Worm (Caenorhabditis elegans) whole organism, L3 larva: ENCODE results near the gene C18G1.7.

ENCODE experiments used
- ZK546.5 ChIP-seq: sonication (generic microtip); optimal IDR thresholded peaks from 2 replicates; lab custom pipeline; 2017; ENCODE audit warnings: missing biosample characterization, missing genetic modification characterization
- ama-1 ChIP-seq: fragments of 150-350 bp; optimal IDR thresholded peaks from 2 replicates; lab custom pipeline; 2018
- daf-12 ChIP-seq: fragments of 150-350 bp; optimal IDR thresholded peaks from 2 replicates; lab custom pipeline; 2014; ENCODE audit warnings: missing biosample characterization, missing genetic modification reagents, missing genetic modification characterization
- lin-39 ChIP-seq: fragments of 150-350 bp; optimal IDR thresholded peaks from 2 replicates; lab custom pipeline; 2018; ENCODE audit warnings: missing biosample characterization, missing genetic modification reagents, missing genetic modification characterization
- nfya-1 ChIP-seq: sonication (generic microtip); optimal IDR thresholded peaks from 2 replicates; lab custom pipeline; 2017; ENCODE audit warnings: missing genetic modification characterization, mild to moderate bottlenecking, missing compliant biosample characterization, antibody characterized with exemption, moderate library complexity; ENCODE audit not compliant: insufficient read depth
- nhr-11 ChIP-seq: fragments of 150-350 bp; optimal IDR thresholded peaks from 2 replicates; lab custom pipeline; 2014; ENCODE audit warnings: missing biosample characterization, missing genetic modification characterization
- sea-2 ChIP-seq: fragments of 150-350 bp; sonication (generic microtip); optimal IDR thresholded peaks from 4 replicates; lab custom pipeline; 2014; ENCODE audit warnings: missing biosample characterization, missing genetic modification reagents, missing genetic modification characterization
- unc-39 ChIP-seq: sonication (generic microtip); optimal IDR thresholded peaks from 4 replicates; lab custom pipeline; 2017; ENCODE audit warnings: missing biosample characterization, missing genetic modification characterization
- unc-62 ChIP-seq: fragments of 150-350 bp; sonication (generic microtip); optimal IDR thresholded peaks from 4 replicates; lab custom pipeline; 2014; ENCODE audit warnings: missing biosample characterization, missing genetic modification reagents, missing genetic modification characterization

- TF ChIP-seq sea-2 (GFP tag; lab: Kevin White, UChicago) (no peak), unc-39 (tag; lab: Kevin White, UChicago) (no peak), nhr-11 (tag; lab: Kevin White, UChicago) (no peak), unc-62 (no peak), nfya-1 (tag; lab: Kevin White, UChicago) (no peak), ama-1 (lab: Kevin White, UChicago) (no peak), lin-39 (no peak), ZK546.5 (tag; lab: Kevin White, UChicago) (no peak), daf-12 (tag; lab: Kevin White, UChicago) (no peak)
Measured at ce11 chrV:4707646-4708045, 37.7 kb upstream of the C18G1.7 start.
